Worm (Caenorhabditis elegans): ENCODE measurements around the gene col-140.
A peak's percentile ranks its signal among the peaks of the same experiment; 100 is the strongest.

Gene col-140

ce11 chrV:5831253-5831652 lies 5.4 kb downstream of the col-140 start:
- TF ChIP-seq snpc-4 (tag; optimal IDR thresholded peaks at IDR 0.05) (no peak), unc-62 (GFP tag; optimal IDR thresholded peaks at IDR 0.05 in 1 of 2) (peak in 1 of 2 experiments; percentile 95), unc-62 (tag; optimal IDR thresholded peaks at IDR 0.05) (no peak), F26F4.8 (GFP tag; conservative IDR thresholded peaks at IDR 0.05) (no peak)

- TF ChIP-seq ztf-11 (tag; optimal IDR thresholded peaks at IDR 0.05) = no peak
- peak; percentile 80 for TF ChIP-seq aha-1 (tag)
- no peak for TF ChIP-seq nhr-102 (tag; optimal IDR thresholded peaks at IDR 0.05)
Observed at ce11 chrV:5826592-5826991, 10.0 kb downstream of the col-140 start, which contains the start of gene let-418. let-418 (plus strand) TSS chrV:5826833.

- TF ChIP-seq unc-62 (GFP tag; optimal IDR thresholded peaks at IDR 0.05 in 1 of 2) = peak in 1 of 2 experiments; percentile 58
- TF ChIP-seq unc-62 (tag; optimal IDR thresholded peaks at IDR 0.05) = no peak
- TF ChIP-seq F49E8.2 (tag; optimal IDR thresholded peaks at IDR 0.05; ENCODE audit: borderline replicate concordance) = peak; percentile 5
- no peak for TF ChIP-seq hlh-30 (tag; optimal IDR thresholded peaks at IDR 0.05; ENCODE audit: insufficient read depth)
Observed at ce11 chrV:5825478-5825877, 11.2 kb downstream of the col-140 start.

- TF ChIP-seq ceh-62 (tag; optimal IDR thresholded peaks at IDR 0.05) (no peak), aly-2 (tag; optimal IDR thresholded peaks at IDR 0.05) (no peak), aha-1 (tag) (peak; percentile 81), snpc-4 (tag; optimal IDR thresholded peaks at IDR 0.05) (no peak), spr-1 (tag; optimal IDR thresholded peaks at IDR 0.05) (no peak), nhr-76 (tag; optimal IDR thresholded peaks at IDR 0.05) (no peak), daf-8 (GFP tag; IDR thresholded peaks at IDR 0.05) (no peak), tag-97 (GFP tag; IDR thresholded peaks at IDR 0.05) (no peak), lin-29 (GFP tag; IDR thresholded peaks at IDR 0.05) (no peak), egl-27 (tag; optimal IDR thresholded peaks at IDR 0.05) (no peak), lin-13 (GFP tag; optimal IDR thresholded peaks at IDR 0.05) (no peak), nhr-102 (tag; optimal IDR thresholded peaks at IDR 0.05) (peak; percentile 85), nhr-77 (tag; optimal IDR thresholded peaks at IDR 0.05) (peak; percentile 18), set-16 (GFP tag; IDR thresholded peaks at IDR 0.05) (no peak), rbr-2 (tag; optimal IDR thresholded peaks at IDR 0.05) (no peak), dmd-9 (GFP tag; IDR thresholded peaks at IDR 0.05) (no peak), F10B5.3 (tag; optimal IDR thresholded peaks at IDR 0.05) (no peak), nhr-25 (tag; optimal IDR thresholded peaks at IDR 0.05; ENCODE audit: borderline replicate concordance, insufficient read depth) (peak; percentile 57), unc-62 (GFP tag; optimal IDR thresholded peaks at IDR 0.05 in 1 of 2) (peak in 1 of 2 experiments; percentile 74), unc-62 (tag; optimal IDR thresholded peaks at IDR 0.05) (no peak), ceh-82 (tag; optimal IDR thresholded peaks at IDR 0.05) (no peak), Y105C5A.15 (GFP tag; IDR thresholded peaks at IDR 0.05) (no peak), F49E8.2 (tag; optimal IDR thresholded peaks at IDR 0.05; ENCODE audit: borderline replicate concordance) (no peak), hmg-1.1 (GFP tag; IDR thresholded peaks at IDR 0.05) (no peak), nhr-6 (tag; optimal IDR thresholded peaks at IDR 0.05) (no peak), pha-4 (GFP tag; IDR thresholded peaks at IDR 0.05) (no peak), pha-4 (tag; optimal IDR thresholded peaks at IDR 0.05) (no peak), nhr-10 (tag; optimal IDR thresholded peaks at IDR 0.05) (no peak), dpl-1 (GFP tag; optimal IDR thresholded peaks at IDR 0.05) (peak; percentile 22), pqm-1 (tag; optimal IDR thresholded peaks at IDR 0.05) (peak; percentile 82), hlh-30 (tag; optimal IDR thresholded peaks at IDR 0.05; ENCODE audit: insufficient read depth) (peak; percentile 37), lim-7 (GFP tag; IDR thresholded peaks at IDR 0.05) (no peak), ceh-44 (GFP tag; IDR thresholded peaks at IDR 0.05) (no peak), tra-1 (GFP tag; IDR thresholded peaks at IDR 0.05) (0 out of 2 replicates have a peak, but pooled peaks have one; percentile 44), mdl-1 (tag; optimal IDR thresholded peaks at IDR 0.05) (peak; percentile 87 to 95), arid-1 (GFP tag; conservative IDR thresholded peaks at IDR 0.05) (no peak), lsy-2 (tag; optimal IDR thresholded peaks at IDR 0.05) (peak in 1 of 2 experiments; percentile 58), R02D3.7 (tag; optimal IDR thresholded peaks at IDR 0.05) (no peak), gei-8 (GFP tag; optimal IDR thresholded peaks at IDR 0.05) (no peak), unc-130 (GFP tag; optimal IDR thresholded peaks at IDR 0.05) (no peak), F26F4.8 (GFP tag; conservative IDR thresholded peaks at IDR 0.05) (no peak), T20F7.1 (GFP tag; optimal IDR thresholded peaks at IDR 0.05) (no peak), nhr-28 (tag; optimal IDR thresholded peaks at IDR 0.05) (peak; percentile 99), zfp-2 (tag; optimal IDR thresholded peaks at IDR 0.05) (no peak)
Observed at ce11 chrV:5822968-5823367, 13.7 kb downstream of the col-140 start.

Measured in whole organism, L4 larva.